Worm (Caenorhabditis elegans) whole organism, late embryonic: ENCODE measurements around the gene fbxa-85.

ENCODE experiments used
- F13H6.1 ChIP-seq: sonication (generic microtip); optimal IDR thresholded peaks from 2 replicates; lab custom pipeline; 2016; ENCODE audit warnings: missing genetic modification characterization, missing compliant biosample characterization
- Y22D7AL.16 ChIP-seq: sonication (generic microtip); optimal IDR thresholded peaks from 2 replicates; lab custom pipeline; 2016; ENCODE audit warnings: missing genetic modification characterization, missing compliant biosample characterization
- ahr-1 ChIP-seq: sonication (generic microtip); optimal IDR thresholded peaks from 2 replicates; lab custom pipeline; 2016; ENCODE audit warnings: missing genetic modification characterization, missing compliant biosample characterization
- ceh-14 ChIP-seq: sonication (generic microtip); optimal IDR thresholded peaks from 2 replicates; lab custom pipeline; 2016; ENCODE audit warnings: missing genotype, missing genetic modification characterization, missing compliant biosample characterization
- che-1 ChIP-seq: sonication (generic microtip); optimal IDR thresholded peaks from 2 replicates; lab custom pipeline; 2016; ENCODE audit warnings: mild to moderate bottlenecking, missing genetic modification characterization, missing compliant biosample characterization
- elt-2 ChIP-seq: sonication (generic microtip); optimal IDR thresholded peaks from 2 replicates; lab custom pipeline; 2016; ENCODE audit warnings: missing genetic modification reagents, missing genetic modification characterization, missing compliant biosample characterization
- ets-4 ChIP-seq: sonication (generic microtip); optimal IDR thresholded peaks from 2 replicates; lab custom pipeline; 2016; ENCODE audit warnings: missing genetic modification characterization, missing compliant biosample characterization
- lin-11 ChIP-seq: fragments of 200-800 bp; sonication (Bioruptor generic); optimal IDR thresholded peaks from 2 replicates; lab custom pipeline; 2018; ENCODE audit warnings: mild to moderate bottlenecking, missing genetic modification characterization, missing compliant biosample characterization
- madf-2 ChIP-seq: sonication (generic microtip); optimal IDR thresholded peaks from 2 replicates; lab custom pipeline; 2017; ENCODE audit warnings: missing genetic modification characterization, missing compliant biosample characterization
- pqm-1 ChIP-seq: sonication (generic microtip); optimal IDR thresholded peaks from 2 replicates; lab custom pipeline; 2016; ENCODE audit warnings: missing genetic modification characterization, missing compliant biosample characterization
- rnt-1 ChIP-seq: sonication (generic microtip); optimal IDR thresholded peaks from 2 replicates; lab custom pipeline; 2016; ENCODE audit warnings: missing genetic modification characterization, missing compliant biosample characterization
- sox-4 ChIP-seq: sonication (generic microtip); optimal IDR thresholded peaks from 2 replicates; lab custom pipeline; 2017; ENCODE audit warnings: mild to moderate bottlenecking, missing genetic modification characterization, inconsistent platforms, missing compliant biosample characterization
- ttx-3 ChIP-seq: sonication (generic microtip); optimal IDR thresholded peaks from 2 replicates; lab custom pipeline; 2016; ENCODE audit warnings: missing genetic modification reagents, missing genetic modification characterization, missing compliant biosample characterization
- unc-42 ChIP-seq: sonication (generic microtip); optimal IDR thresholded peaks from 2 replicates; lab custom pipeline; 2016; ENCODE audit warnings: missing genotype, missing genetic modification characterization, missing compliant biosample characterization

The fbxa-85 gene

DNA sequence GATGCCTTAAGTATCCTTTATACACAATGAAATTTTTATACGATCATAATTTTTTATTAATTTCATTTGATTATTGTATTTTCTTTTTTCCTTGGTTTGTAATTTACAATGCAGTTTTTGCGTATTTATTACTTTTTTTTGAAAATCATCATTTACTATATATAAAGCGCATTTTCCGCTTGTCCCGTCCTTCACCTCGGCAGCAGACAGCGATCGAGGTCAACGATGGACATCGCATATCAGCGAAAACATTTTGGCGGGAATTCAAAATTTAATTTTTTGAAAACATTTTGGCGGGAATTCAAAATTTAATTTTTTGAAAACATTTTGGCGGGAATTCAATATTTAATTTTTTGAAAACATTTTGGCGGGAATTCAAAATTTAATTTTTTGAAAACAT is 49.0 kb downstream of the fbxa-85 start:
- TF ChIP-seq pqm-1 (tag; lab: Kevin White, UChicago) = no peak
- TF ChIP-seq ahr-1 = no peak
- TF ChIP-seq elt-2 (tag; lab: Kevin White, UChicago) = no peak
- TF ChIP-seq ttx-3 (tag; lab: Kevin White, UChicago) = no peak
- no peak for TF ChIP-seq sox-4 (tag; lab: Kevin White, UChicago)
- TF ChIP-seq lin-11 (tag; lab: Kevin White, UChicago) = no peak
- TF ChIP-seq Y22D7AL.16 (tag; lab: Kevin White, UChicago) = no peak
- no peak for TF ChIP-seq rnt-1
- no peak for TF ChIP-seq ceh-14
- TF ChIP-seq unc-42 (tag; lab: Kevin White, UChicago) = no peak
- TF ChIP-seq madf-2 (tag; lab: Kevin White, UChicago) = no peak
- no peak for TF ChIP-seq ets-4 (tag; lab: Kevin White, UChicago)
- TF ChIP-seq F13H6.1 = no peak
- no peak for TF ChIP-seq che-1 (tag; lab: Kevin White, UChicago)
- TF ChIP-seq, all 69 proteins: peak for 0
